Worm (Caenorhabditis elegans): Measurements from ENCODE around the gene srv-2.

DNA sequence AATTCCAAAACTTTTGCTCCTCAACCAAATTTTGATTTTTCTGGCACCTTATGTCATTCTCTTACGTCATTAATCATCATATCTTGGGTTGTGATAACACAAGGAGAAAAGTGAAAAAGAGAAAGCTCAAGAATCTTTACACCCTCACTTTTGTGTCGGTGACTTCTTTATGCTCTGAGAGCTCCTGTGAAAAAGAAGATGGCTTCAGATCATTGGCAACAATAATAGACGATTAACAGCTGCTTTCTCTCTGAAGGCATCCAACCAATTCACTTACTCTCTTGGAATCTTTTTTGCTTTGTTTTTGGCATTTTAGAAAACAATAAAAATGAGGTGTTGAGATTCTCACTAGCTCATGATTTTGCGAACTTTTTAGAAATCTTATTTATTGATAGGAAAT, 32.6 kb downstream of the srv-2 start:
- TF ChIP-seq nhr-237 (tag; optimal IDR thresholded peaks at IDR 0.05) (no peak), nhr-84 (tag; optimal IDR thresholded peaks at IDR 0.05) (no peak), dpl-1 (GFP tag; optimal IDR thresholded peaks at IDR 0.05) (no peak), unc-62 (GFP tag; optimal IDR thresholded peaks at IDR 0.05) (no peak), fos-1 (tag; optimal IDR thresholded peaks at IDR 0.05) (no peak), aly-2 (tag; optimal IDR thresholded peaks at IDR 0.05) (no peak), nhr-11 (tag; optimal IDR thresholded peaks at IDR 0.05) (no peak)
